Worm (Caenorhabditis elegans) whole organism, young adult: Measurements from ENCODE around the gene srw-4.

Source experiments
- K11D2.4 ChIP-seq: fragments of 200-800 bp; sonication (Bioruptor generic); IDR thresholded peaks from 2 replicates; pipeline ENCODE4 v1.3.6; 2022; ENCODE audit warnings: missing genetic modification reagents, missing genetic modification characterization, missing compliant biosample characterization
- Y79H2A.3 ChIP-seq: fragments of 200-800 bp; sonication (Bioruptor generic); conservative IDR thresholded peaks from 2 replicates; pipeline ENCODE4 v1.3.6; 2022; ENCODE audit warnings: missing genetic modification reagents, missing genetic modification characterization, missing compliant biosample characterization
- dpl-1 ChIP-seq: fragments of 150-350 bp; optimal IDR thresholded peaks from 2 replicates; lab custom pipeline; 2014; ENCODE audit warnings: missing biosample characterization, missing genetic modification reagents, missing genetic modification characterization
- unc-130 ChIP-seq: sonication (generic microtip); optimal IDR thresholded peaks from 2 replicates; lab custom pipeline; 2016; ENCODE audit warnings: missing genetic modification reagents, missing genetic modification characterization, missing compliant biosample characterization

DNA sequence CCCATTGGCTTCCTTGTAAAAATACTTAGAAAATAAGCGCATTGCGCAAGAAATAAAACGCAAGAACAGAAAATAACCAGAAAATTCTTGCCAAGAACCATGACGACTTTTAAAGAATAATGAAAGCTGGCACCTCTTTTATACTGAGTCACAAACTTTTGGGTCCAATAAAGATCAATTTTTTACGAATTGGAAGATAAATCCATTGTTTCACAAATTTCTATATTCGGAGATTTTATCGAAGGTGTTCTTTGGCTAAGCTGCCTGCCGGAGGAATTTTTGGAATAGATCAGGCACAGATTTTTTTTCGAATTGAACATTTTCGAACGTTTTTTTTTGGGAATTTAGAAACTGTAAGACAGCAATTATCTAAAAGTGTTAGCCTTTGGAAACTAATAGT, 24.3 kb upstream of the srw-4 start, which contains the start of gene C31B8.9:
- TF ChIP-seq Y79H2A.3 (GFP tag; lab: Robert Waterston, UW), result no peak
- no peak for TF ChIP-seq unc-130 (GFP tag; lab: Kevin White, UChicago)
- no peak for TF ChIP-seq K11D2.4 (GFP tag; lab: Robert Waterston, UW)
- TF ChIP-seq dpl-1 (GFP tag; lab: Kevin White, UChicago), result no peak
